Fruit fly (Drosophila melanogaster): ENCODE results near the gene Mkrn1.

Mkrn1 gene

dm6 chr3L:21496865-21497634 is 36.5 kb downstream of the Mkrn1 start, which contains the start of gene Hr78 (continued):
- TF ChIP-seq unpg (GFP tag; optimal IDR thresholded peaks at IDR 0.05): peak; percentile 86
- no peak for TF ChIP-seq ab (GFP tag; optimal IDR thresholded peaks at IDR 0.05)
- TF ChIP-seq caup (GFP tag; optimal IDR thresholded peaks at IDR 0.05; ENCODE audit: severe bottlenecking): peak; percentile 86
- peak; percentile 43 for TF ChIP-seq CG10654 (GFP tag; optimal IDR thresholded peaks at IDR 0.05)
- TF ChIP-seq zen2 (GFP tag; IDR thresholded peaks at IDR 0.05; ENCODE audit: partially characterized antibody): no peak
- peak; percentile 73 for TF ChIP-seq CG9817 (tag; optimal IDR thresholded peaks at IDR 0.05)
- TF ChIP-seq CG17328 (GFP tag; IDR thresholded peaks at IDR 0.05): peak; percentile 66; the same call in 1 of the 2 replicates
- peak; percentile 88 for TF ChIP-seq CG17829 (tag; optimal IDR thresholded peaks at IDR 0.05)
- no peak for TF ChIP-seq p53 (GFP tag; optimal IDR thresholded peaks at IDR 0.05)
- no peak for TF ChIP-seq CHES-1-like (GFP tag; optimal IDR thresholded peaks at IDR 0.05)
- TF ChIP-seq bowl (GFP tag; IDR thresholded peaks at IDR 0.05): no peak
- TF ChIP-seq yki (optimal IDR thresholded peaks at IDR 0.05): no peak
- no peak for TF ChIP-seq Hmx (GFP tag; optimal IDR thresholded peaks at IDR 0.05)
- no peak for TF ChIP-seq crol (GFP tag; IDR thresholded peaks at IDR 0.05)
- no peak for TF ChIP-seq lov (optimal IDR thresholded peaks at IDR 0.05)
- TF ChIP-seq lov (GFP tag; IDR thresholded peaks at IDR 0.05): 0 out of 3 replicates have a peak, but pooled peaks have one; percentile 54
- peak in 1 of 3 experiments; percentile 40 for TF ChIP-seq Stat92E (GFP tag; optimal IDR thresholded peaks at IDR 0.05)
- peak; percentile 46; the same call in 1 of the 3 replicates for TF ChIP-seq otp (GFP tag; IDR thresholded peaks at IDR 0.05)
- TF ChIP-seq CG15011 (GFP tag; optimal IDR thresholded peaks at IDR 0.05): peak; percentile 47
- TF ChIP-seq CG11398 (GFP tag; optimal IDR thresholded peaks at IDR 0.05): no peak
- TF ChIP-seq CG31224 (GFP tag; IDR thresholded peaks at IDR 0.05): peak; percentile 45
- 0 out of 2 replicates have a peak, but pooled peaks have one; percentile 45 for TF ChIP-seq gsb (GFP tag; IDR thresholded peaks at IDR 0.05)
- TF ChIP-seq en (GFP tag; optimal IDR thresholded peaks at IDR 0.05): no peak
- peak; percentile 39; the same call in 1 of the 3 replicates for TF ChIP-seq Dbx (GFP tag; IDR thresholded peaks at IDR 0.05)
- no peak for TF ChIP-seq ash1 (GFP tag; optimal IDR thresholded peaks at IDR 0.05)
- TF ChIP-seq run (tag; optimal IDR thresholded peaks at IDR 0.05): peak; percentile 78
- TF ChIP-seq CG9215 (GFP tag; IDR thresholded peaks at IDR 0.05): peak; percentile 28; the same call in 1 of the 2 replicates
- peak; percentile 64 for TF ChIP-seq corto (GFP tag; optimal IDR thresholded peaks at IDR 0.05)
- no peak for TF ChIP-seq fru (optimal IDR thresholded peaks at IDR 0.05)
- TF ChIP-seq CG4820 (GFP tag; optimal IDR thresholded peaks at IDR 0.05): peak; percentile 41
- peak; percentile 57 for TF ChIP-seq CG1529 (GFP tag; optimal IDR thresholded peaks at IDR 0.05)
- peak; percentile 25 for TF ChIP-seq CG7786 (GFP tag; optimal IDR thresholded peaks at IDR 0.05)
- no peak for TF ChIP-seq CG7745 (tag; optimal IDR thresholded peaks at IDR 0.05)
- no peak for TF ChIP-seq CG1792 (GFP tag; optimal IDR thresholded peaks at IDR 0.05)
- peak; percentile 22 for TF ChIP-seq CG7928 (GFP tag; optimal IDR thresholded peaks at IDR 0.05)
- TF ChIP-seq E2f2 (GFP tag; IDR thresholded peaks at IDR 0.05): peak; percentile 44; the same call in 1 of the 2 replicates
- peak; percentile 51 for TF ChIP-seq CG12942 (GFP tag; optimal IDR thresholded peaks at IDR 0.05)
- TF ChIP-seq exex (tag; optimal IDR thresholded peaks at IDR 0.05): no peak
- peak; percentile 85 for TF ChIP-seq CG6813 (GFP tag; optimal IDR thresholded peaks at IDR 0.05)
- TF ChIP-seq tx (GFP tag; optimal IDR thresholded peaks at IDR 0.05): no peak
- peak; percentile 91 for TF ChIP-seq CG18262 (tag; optimal IDR thresholded peaks at IDR 0.05)
- peak; percentile 78 for TF ChIP-seq Ssrp (tag; optimal IDR thresholded peaks at IDR 0.05)
- TF ChIP-seq B-H2 (GFP tag; optimal IDR thresholded peaks at IDR 0.05): peak; percentile 68
- TF ChIP-seq CG11085 (GFP tag; IDR thresholded peaks at IDR 0.05): peak; percentile 65; the same call in 1 of the 2 replicates
- no peak for TF ChIP-seq disco-r (GFP tag; optimal IDR thresholded peaks at IDR 0.05)

Data from whole organism, embryonic.